Worm (Caenorhabditis elegans) whole organism, L2 larva: ENCODE data around the gene plc-4.

ENCODE experiments used
- ZK546.5 ChIP-seq: sonication (generic microtip); optimal IDR thresholded peaks from 2 replicates; lab custom pipeline; 2017; ENCODE audit warnings: missing biosample characterization, missing genetic modification characterization
- ama-1 ChIP-seq: fragments of 150-350 bp; optimal IDR thresholded peaks from 2 replicates; lab custom pipeline; 2018; ENCODE audit warnings: inconsistent platforms
- egl-27 ChIP-seq: sonication (generic microtip); optimal IDR thresholded peaks from 3 replicates; lab custom pipeline; 2017; ENCODE audit warnings: missing biosample characterization, missing genetic modification reagents, missing genetic modification characterization
- lin-39 ChIP-seq: fragments of 150-350 bp; optimal IDR thresholded peaks from 2 replicates; lab custom pipeline; 2014; ENCODE audit warnings: missing biosample characterization, missing genetic modification reagents, missing genetic modification characterization
- mab-5 ChIP-seq: fragments of 150-350 bp; optimal IDR thresholded peaks from 2 replicates; lab custom pipeline; 2014; ENCODE audit warnings: missing biosample characterization, missing genetic modification characterization
- nhr-11 ChIP-seq: fragments of 150-350 bp; optimal IDR thresholded peaks from 2 replicates; lab custom pipeline; 2014; ENCODE audit warnings: missing biosample characterization, missing genetic modification characterization
- nhr-237 ChIP-seq: fragments of 150-350 bp; optimal IDR thresholded peaks from 2 replicates; lab custom pipeline; 2014; ENCODE audit warnings: missing biosample characterization, missing genetic modification characterization
- nhr-77 ChIP-seq: fragments of 150-350 bp; optimal IDR thresholded peaks from 2 replicates; lab custom pipeline; 2014; ENCODE audit warnings: missing biosample characterization, missing genetic modification characterization
- zag-1 ChIP-seq: fragments of 150-350 bp; optimal IDR thresholded peaks from 2 replicates; lab custom pipeline; 2014; ENCODE audit warnings: missing biosample characterization, missing genetic modification characterization
- ztf-11 ChIP-seq: sonication (generic microtip); optimal IDR thresholded peaks from 2 replicates; lab custom pipeline; 2017; ENCODE audit warnings: missing biosample characterization, missing genetic modification characterization

DNA sequence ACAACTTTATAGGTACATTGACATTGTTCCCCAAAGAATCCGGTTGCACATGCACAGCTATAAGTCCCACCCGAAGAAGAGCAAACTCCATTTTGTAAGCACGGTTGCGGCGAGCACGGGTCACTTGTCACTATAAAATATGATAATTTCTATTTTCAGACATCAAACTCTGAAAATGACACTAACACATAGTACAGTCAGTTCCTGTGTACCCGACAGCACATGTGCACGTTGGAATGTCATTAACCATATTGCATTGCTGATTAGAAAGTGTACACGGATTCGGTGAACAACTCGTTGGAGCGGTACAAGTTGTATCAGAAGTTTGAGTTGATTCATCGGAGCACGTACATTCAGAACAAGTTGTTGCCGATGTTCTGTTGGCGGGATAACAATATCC lies 15.3 kb downstream of the plc-4 start:
- TF ChIP-seq zag-1 (tag; lab: Kevin White, UChicago) (no peak), ztf-11 (tag; lab: Kevin White, UChicago) (no peak), mab-5 (tag; lab: Kevin White, UChicago) (no peak), lin-39 (tag; lab: Kevin White, UChicago) (no peak), ZK546.5 (tag; lab: Kevin White, UChicago) (no peak), nhr-11 (tag; lab: Kevin White, UChicago) (no peak), egl-27 (tag; lab: Kevin White, UChicago) (no peak), ama-1 (no peak), nhr-237 (tag; lab: Kevin White, UChicago) (no peak), nhr-77 (no peak)
